Fruit fly (Drosophila melanogaster): Measurements from ENCODE around the gene Acp95EF.

dm6 chr3R:24264414-24265363, 35.9 kb downstream of the Acp95EF start:
- TF ChIP-seq CTCF (optimal IDR thresholded peaks at IDR 0.05): no peak
- TF ChIP-seq CG8478 (optimal IDR thresholded peaks at IDR 0.05): no peak
